Fruit fly (Drosophila melanogaster) whole organism, pupa: ENCODE data around the gene NimC3.

Source experiments
- CG10348 ChIP-seq: fragments of 200-800 bp; sonication (Bioruptor generic); IDR thresholded peaks from 2 replicates; pipeline ENCODE4 v1.3.6; 2022; ENCODE audit warnings: missing biosample characterization, missing genetic modification characterization
- CG12605 ChIP-seq: fragments of 200-800 bp; sonication (Bioruptor generic); IDR thresholded peaks from 2 replicates; pipeline ENCODE4 v1.3.6; 2022; ENCODE audit warnings: missing biosample characterization, missing genetic modification characterization
- CG13204 ChIP-seq: fragments of 200-800 bp; sonication (Bioruptor generic); optimal IDR thresholded peaks from 2 replicates; lab custom pipeline; 2018; ENCODE audit warnings: missing biosample characterization, mild to moderate bottlenecking, missing genetic modification characterization, moderate library complexity
- CG15710 ChIP-seq: fragments of 200-800 bp; sonication (Bioruptor generic); optimal IDR thresholded peaks from 2 replicates; lab custom pipeline; 2018; ENCODE audit warnings: missing biosample characterization, mild to moderate bottlenecking, missing genetic modification characterization, moderate library complexity
- CG17806 ChIP-seq: fragments of 200-800 bp; sonication (Bioruptor generic); optimal IDR thresholded peaks from 2 replicates; lab custom pipeline; 2018; ENCODE audit warnings: missing biosample characterization, mild to moderate bottlenecking, missing genetic modification characterization, moderate library complexity
- CG34367 ChIP-seq: fragments of 200-800 bp; sonication (Bioruptor generic); optimal IDR thresholded peaks from 2 replicates; lab custom pipeline; 2018; ENCODE audit warnings: missing biosample characterization, mild to moderate bottlenecking, missing genetic modification characterization
- CG4496 ChIP-seq: fragments of 200-800 bp; sonication (Bioruptor generic); IDR thresholded peaks from 3 replicates; pipeline ENCODE4 v1.3.6; 2022; ENCODE audit warnings: missing biosample characterization, missing genetic modification characterization
- CG8159 ChIP-seq: fragments of 200-800 bp; sonication (Bioruptor generic); optimal IDR thresholded peaks from 3 replicates; lab custom pipeline; 2018; ENCODE audit warnings: missing biosample characterization, mild to moderate bottlenecking, missing genetic modification characterization, moderate library complexity
- CG9948 ChIP-seq: fragments of 200-800 bp; sonication (Bioruptor generic); optimal IDR thresholded peaks from 2 replicates; lab custom pipeline; 2018; ENCODE audit warnings: missing biosample characterization, mild to moderate bottlenecking, missing genetic modification characterization, moderate library complexity
- D1 ChIP-seq: fragments of 200-800 bp; sonication (Bioruptor generic); optimal IDR thresholded peaks from 2 replicates; lab custom pipeline; 2018; ENCODE audit warnings: missing biosample characterization, mild to moderate bottlenecking, missing genetic modification characterization, moderate library complexity
- Snoo ChIP-seq: fragments of 200-800 bp; sonication (Bioruptor generic); optimal IDR thresholded peaks from 3 replicates; lab custom pipeline; 2017; ENCODE audit warnings: missing biosample characterization, mild to moderate bottlenecking, missing genetic modification characterization, inconsistent platforms
- fd96Ca ChIP-seq: fragments of 200-800 bp; sonication (Bioruptor generic); IDR thresholded peaks from 3 replicates; pipeline ENCODE4 v1.3.6; 2022; ENCODE audit warnings: missing biosample characterization, missing genetic modification characterization
- gl ChIP-seq: fragments of 200-800 bp; sonication (Bioruptor generic); optimal IDR thresholded peaks from 2 replicates; lab custom pipeline; 2018; ENCODE audit warnings: missing biosample characterization, mild to moderate bottlenecking, missing genetic modification characterization
- rn ChIP-seq: fragments of 200-800 bp; sonication (Bioruptor generic); IDR thresholded peaks from 2 replicates; pipeline ENCODE4 v1.3.6; 2022; ENCODE audit warnings: missing biosample characterization, missing genetic modification characterization

DNA sequence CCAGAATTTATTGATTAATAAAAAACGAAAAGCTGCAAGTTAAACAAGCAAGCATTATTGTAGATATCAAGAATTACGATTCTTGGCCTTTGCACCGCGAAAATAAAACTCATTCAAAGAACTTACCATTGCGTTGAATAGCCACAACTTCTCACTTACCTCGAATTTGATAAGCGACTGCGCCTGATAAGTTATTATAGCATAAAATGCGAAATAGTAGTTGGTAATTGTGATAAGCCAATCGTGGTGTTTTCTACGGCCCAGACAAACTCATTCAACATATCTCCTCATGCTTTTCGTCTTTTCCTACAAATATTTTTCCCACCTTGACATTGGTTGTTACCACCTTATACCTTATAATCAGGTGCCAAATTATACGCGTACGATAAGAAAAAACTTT, 4.9 kb downstream of the NimC3 start:
- TF ChIP-seq fd96Ca (GFP tag; lab: Robert Waterston, UW) (no peak), CG15710 (tag; lab: Kevin White, UChicago) (no peak), CG10348 (GFP tag; lab: Robert Waterston, UW) (no peak), rn (GFP tag; lab: Robert Waterston, UW) (no peak), gl (tag; lab: Kevin White, UChicago) (no peak), CG4496 (GFP tag; lab: Robert Waterston, UW) (no peak), CG9948 (tag; lab: Kevin White, UChicago) (no peak), CG12605 (GFP tag; lab: Robert Waterston, UW) (no peak), CG8159 (tag; lab: Kevin White, UChicago) (no peak), CG17806 (no peak), Snoo (tag; lab: Kevin White, UChicago) (no peak), CG13204 (no peak), CG34367 (tag; lab: Kevin White, UChicago) (no peak), D1 (tag; lab: Kevin White, UChicago) (no peak)
